Worm (Caenorhabditis elegans): ENCODE measurements around the gene slc-17.9.
A peak's percentile ranks its signal among the peaks of the same experiment; 100 is the strongest.

The slc-17.9 gene

DNA sequence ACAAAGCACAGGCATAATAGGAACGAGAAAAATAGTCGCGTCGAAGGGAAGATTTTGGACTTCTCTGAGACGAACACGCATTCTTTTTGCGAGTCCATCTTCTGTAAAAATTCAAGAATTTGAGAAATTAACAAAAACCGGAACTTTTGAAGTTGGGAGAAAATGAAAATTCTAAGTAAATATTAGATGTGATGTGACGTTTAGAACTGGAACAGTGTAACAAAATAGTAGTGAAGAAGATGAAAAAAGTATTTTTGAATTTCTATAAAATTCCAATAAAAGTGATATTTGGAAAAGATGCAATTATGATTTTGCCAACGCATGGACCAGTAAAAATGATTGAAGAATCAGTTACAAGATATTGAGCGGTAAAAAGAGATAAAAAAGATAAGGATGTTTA is at the start of gene slc-17.9:
TSS of gene slc-17.9 (minus strand) at position 101 of the 400 bp plus-strand sequence.
- no peak for TF ChIP-seq snpc-4 (tag; optimal IDR thresholded peaks at IDR 0.05)
- no peak for TF ChIP-seq pha-4 (tag; optimal IDR thresholded peaks at IDR 0.05)
- no peak for TF ChIP-seq blmp-1 (tag; optimal IDR thresholded peaks at IDR 0.05)
- TF ChIP-seq ztf-11 (tag; optimal IDR thresholded peaks at IDR 0.05) = no peak
- no peak for TF ChIP-seq drap-1 (GFP tag; optimal IDR thresholded peaks at IDR 0.05)
- no peak for TF ChIP-seq unc-120 (tag; optimal IDR thresholded peaks at IDR 0.05; ENCODE audit: poor library complexity, severe bottlenecking)
- no peak for TF ChIP-seq sem-2 (GFP tag; optimal IDR thresholded peaks at IDR 0.05)
- no peak for TF ChIP-seq bed-3 (GFP tag; optimal IDR thresholded peaks at IDR 0.05)
- TF ChIP-seq nhr-2 (tag; optimal IDR thresholded peaks at IDR 0.05) = no peak
- TF ChIP-seq unc-39 (tag; optimal IDR thresholded peaks at IDR 0.05) = no peak

DNA sequence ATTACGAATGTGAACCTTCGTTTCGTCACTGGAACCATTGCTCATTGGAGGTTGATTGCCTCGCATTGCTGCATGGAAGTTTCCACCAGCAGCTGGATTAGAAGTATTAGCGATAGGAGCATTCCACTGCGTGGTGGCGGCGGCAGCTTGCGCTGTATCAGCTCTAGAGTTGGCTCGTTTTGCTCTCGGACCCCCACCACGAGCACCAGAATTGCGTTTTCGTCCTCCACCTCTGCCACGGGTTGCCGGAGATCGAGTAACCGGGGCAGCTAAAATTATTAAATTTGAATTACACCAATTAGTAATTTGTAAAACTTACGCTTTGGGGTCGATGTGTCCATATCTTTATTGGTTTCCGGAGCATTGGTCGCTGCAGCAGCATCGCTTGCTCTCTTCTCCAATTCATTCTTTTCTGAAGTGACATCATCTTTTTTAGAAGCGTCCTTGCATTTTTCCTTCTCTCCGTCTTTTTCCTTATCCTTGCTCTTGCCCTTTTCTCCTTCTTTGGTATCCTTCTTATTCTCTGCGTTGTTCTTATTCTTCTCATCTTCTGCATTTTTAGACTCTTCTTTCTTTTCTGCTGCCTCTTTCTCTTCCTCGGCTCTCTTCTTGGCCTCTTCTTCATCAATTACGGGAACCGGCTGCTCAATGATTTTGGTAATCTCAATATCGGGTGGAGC is 49.5 kb upstream of the slc-17.9 start:
- TF ChIP-seq lin-32 (GFP tag; optimal IDR thresholded peaks at IDR 0.05) = no peak
- TF ChIP-seq flh-1 (GFP tag; optimal IDR thresholded peaks at IDR 0.05) = no peak
- TF ChIP-seq ham-2 (GFP tag; optimal IDR thresholded peaks at IDR 0.05) = no peak
- TF ChIP-seq ceh-83 (GFP tag; optimal IDR thresholded peaks at IDR 0.05) = no peak
- TF ChIP-seq M03D4.4 (tag; optimal IDR thresholded peaks at IDR 0.05) = no peak
- no peak for TF ChIP-seq nhr-76 (tag; optimal IDR thresholded peaks at IDR 0.05)
- no peak for TF ChIP-seq ztf-11 (tag; optimal IDR thresholded peaks at IDR 0.05)
- TF ChIP-seq zip-8 (tag; optimal IDR thresholded peaks at IDR 0.05) = no peak
- TF ChIP-seq sptf-1 (tag; optimal IDR thresholded peaks at IDR 0.05) = no peak
- no peak for TF ChIP-seq lin-13 (tag; optimal IDR thresholded peaks at IDR 0.05)
- TF ChIP-seq elt-1 (tag; optimal IDR thresholded peaks at IDR 0.05; ENCODE audit: borderline replicate concordance, insufficient read depth) = no peak
- no peak for TF ChIP-seq nhr-12 (tag; optimal IDR thresholded peaks at IDR 0.05)
- no peak for TF ChIP-seq ceh-43 (GFP tag; optimal IDR thresholded peaks at IDR 0.05)
- no peak for TF ChIP-seq cnd-1 (tag; optimal IDR thresholded peaks at IDR 0.05)
- TF ChIP-seq unc-39 (tag; optimal IDR thresholded peaks at IDR 0.05) = no peak
- no peak for TF ChIP-seq drap-1 (GFP tag; optimal IDR thresholded peaks at IDR 0.05)
- TF ChIP-seq elt-3 (tag; optimal IDR thresholded peaks at IDR 0.05) = no peak
- TF ChIP-seq ces-1 (GFP tag; optimal IDR thresholded peaks at IDR 0.05) = no peak

DNA sequence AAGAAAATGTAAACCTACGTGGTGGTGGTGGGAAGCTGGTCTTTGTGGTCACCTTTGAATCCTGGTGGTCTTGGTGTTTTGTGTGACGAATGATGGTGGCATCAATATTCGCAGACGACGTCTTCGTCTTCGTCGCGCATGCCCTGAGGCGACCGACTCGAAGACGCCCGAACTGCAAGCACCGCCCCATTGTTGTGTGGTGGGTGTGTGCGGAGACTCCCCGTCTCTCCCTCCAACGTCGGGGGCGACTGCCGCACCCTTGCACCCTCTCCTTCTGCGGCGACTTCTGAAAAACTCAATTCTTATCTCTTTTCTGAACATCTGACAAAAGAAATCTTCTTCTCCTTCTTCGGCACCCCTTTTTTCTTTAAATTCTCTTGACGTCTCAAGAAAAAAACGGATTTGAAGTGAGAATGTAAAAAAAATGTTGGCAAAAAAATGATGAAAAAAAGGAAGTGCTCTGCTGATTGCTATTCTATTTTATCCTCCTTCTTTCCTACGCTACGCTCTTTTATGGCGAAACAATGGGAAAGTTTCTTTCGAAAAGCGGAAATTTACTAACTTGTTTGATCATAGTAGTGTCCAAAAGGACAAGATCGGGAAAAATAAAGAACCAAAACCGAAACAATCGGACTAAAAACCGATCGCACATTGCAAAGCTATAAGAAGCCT is 42.8 kb upstream of the slc-17.9 start, which contains the start of gene lgc-47:
TSS of gene lgc-47 (minus strand) at position 286 of the 672 bp plus-strand sequence.
- TF ChIP-seq sem-2 (GFP tag; optimal IDR thresholded peaks at IDR 0.05) (no peak), ces-1 (GFP tag; optimal IDR thresholded peaks at IDR 0.05) (peak; percentile 4)

DNA sequence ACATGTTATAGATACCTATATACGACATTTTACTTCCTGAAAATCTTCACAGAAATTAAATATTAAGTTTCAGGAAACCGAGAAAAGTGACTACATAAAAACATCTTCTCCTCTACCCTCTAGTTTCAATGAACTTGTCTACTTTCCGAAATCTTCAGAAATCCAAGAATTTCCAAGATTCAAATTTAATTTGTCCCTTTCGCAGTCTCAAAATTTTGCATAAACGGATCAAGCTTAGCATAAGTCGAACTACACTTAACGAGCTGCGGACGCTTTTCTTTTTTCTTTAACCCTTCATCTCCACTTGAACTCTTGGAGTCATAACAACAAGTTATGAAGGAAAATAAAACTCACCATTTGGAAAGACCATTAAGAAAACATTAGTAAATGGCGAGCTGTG is 40.7 kb upstream of the slc-17.9 start:
- TF ChIP-seq nhr-76 (tag; optimal IDR thresholded peaks at IDR 0.05) (no peak), ces-1 (GFP tag; optimal IDR thresholded peaks at IDR 0.05) (peak; percentile 96), unc-39 (tag; optimal IDR thresholded peaks at IDR 0.05) (no peak)

DNA sequence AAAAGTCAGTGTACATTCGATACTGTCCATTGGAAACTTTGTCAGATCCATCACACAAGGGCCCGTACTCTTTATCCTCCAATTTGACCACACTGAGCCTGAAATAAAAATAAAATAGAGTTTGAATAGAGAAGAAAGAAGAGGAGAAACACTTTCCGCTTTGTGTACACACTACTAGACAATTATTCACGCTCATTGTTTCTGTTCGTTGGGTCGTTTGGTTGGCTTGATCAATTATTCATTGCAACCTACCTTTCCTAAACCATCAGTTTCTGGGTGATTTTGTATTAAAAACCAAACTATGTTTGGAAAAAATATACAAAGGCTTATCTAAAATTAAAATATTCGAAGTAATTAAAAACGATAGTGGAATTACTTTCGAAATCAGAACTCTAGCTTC is 40.0 kb upstream of the slc-17.9 start:
- TF ChIP-seq drap-1 (GFP tag; optimal IDR thresholded peaks at IDR 0.05) (no peak), nhr-28 (tag; optimal IDR thresholded peaks at IDR 0.05) (no peak), ceh-43 (GFP tag; optimal IDR thresholded peaks at IDR 0.05) (no peak), elt-1 (tag; optimal IDR thresholded peaks at IDR 0.05; ENCODE audit: borderline replicate concordance, insufficient read depth) (no peak), lin-13 (tag; optimal IDR thresholded peaks at IDR 0.05) (no peak)

DNA sequence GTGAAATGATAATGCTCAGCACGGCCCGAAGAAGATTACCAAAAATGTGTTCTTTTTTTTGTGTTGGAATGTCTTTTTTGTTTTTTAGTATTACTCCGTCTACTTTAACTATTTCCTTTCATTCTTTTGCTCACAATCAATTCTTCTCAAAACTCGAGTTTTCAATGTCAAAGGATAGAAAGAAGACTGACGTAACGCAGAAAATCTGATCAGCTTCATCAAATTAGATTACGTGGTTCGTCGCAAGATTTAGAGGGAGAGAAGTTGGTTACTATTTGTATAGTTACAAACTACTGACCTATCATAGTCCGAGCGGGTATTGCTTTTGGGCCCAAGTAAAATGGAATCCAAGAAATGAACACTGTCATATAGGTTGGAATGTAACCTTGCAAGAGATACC is 38.9 kb upstream of the slc-17.9 start:
- TF ChIP-seq mab-5 (tag; optimal IDR thresholded peaks at IDR 0.05) (no peak), ces-1 (GFP tag; optimal IDR thresholded peaks at IDR 0.05) (peak; percentile 97)

DNA sequence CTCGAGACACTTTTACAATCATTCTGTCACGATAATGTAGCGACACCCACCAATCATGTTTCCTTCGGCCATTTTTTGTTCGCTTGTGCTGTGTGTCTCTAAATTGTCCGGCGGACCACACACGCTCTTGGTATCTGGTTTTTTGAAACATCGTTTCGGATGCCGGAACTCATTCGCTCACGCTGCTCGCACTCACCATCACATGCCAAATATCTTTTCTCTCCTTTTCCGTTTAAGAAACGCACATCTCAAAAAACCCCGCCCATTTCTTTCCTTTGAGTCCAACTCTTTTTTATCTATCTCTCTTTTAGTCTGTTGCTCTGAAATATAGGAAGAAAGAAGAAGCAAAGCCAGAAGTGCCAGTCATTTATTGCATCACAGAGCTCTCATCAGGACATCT is 33.8 kb upstream of the slc-17.9 start, which contains the start of gene F36G3.3:
TSS of gene F36G3.3 (plus strand) at position 306 of the 400 bp plus-strand sequence.
- TF ChIP-seq ces-1 (GFP tag; optimal IDR thresholded peaks at IDR 0.05) = peak; percentile 1
- no peak for TF ChIP-seq lsy-2 (tag; optimal IDR thresholded peaks at IDR 0.05)
